Worm (Caenorhabditis elegans) whole organism, midembryonic: Measurements from ENCODE around the gene C27H6.8.

Source experiments
- flt-1 ChIP-seq: fragments of 200-800 bp; sonication (Bioruptor generic); IDR thresholded peaks from 2 replicates; pipeline ENCODE4 v1.3.6; 2022; ENCODE audit warnings: missing genetic modification characterization, missing compliant biosample characterization
- ref-1 ChIP-seq: fragments of 200-800 bp; sonication (Bioruptor generic); conservative IDR thresholded peaks from 2 replicates; pipeline ENCODE4 v1.3.6; 2022; ENCODE audit warnings: missing genetic modification reagents, missing genetic modification characterization, missing compliant biosample characterization

- TF ChIP-seq flt-1: no peak
- no peak for TF ChIP-seq ref-1 (GFP tag; lab: Robert Waterston, UW)
These were observed 21.7 kb downstream of the C27H6.8 start for ce11 chrV:9965891-9966290.
